Fruit fly (Drosophila melanogaster) whole organism, pupa: ENCODE data around the gene mael.

Experiments used
- EcR ChIP-seq: fragments of 200-800 bp; sonication (Bioruptor generic); optimal IDR thresholded peaks from 3 replicates; lab custom pipeline; 2019; ENCODE audit warnings: missing biosample characterization, missing genetic modification characterization, mild to moderate bottlenecking, moderate library complexity, missing genetic modification reagents
- rn ChIP-seq: fragments of 200-800 bp; sonication (Bioruptor generic); IDR thresholded peaks from 2 replicates; pipeline ENCODE4 v1.3.6; 2022; ENCODE audit warnings: missing biosample characterization, missing genetic modification characterization

DNA sequence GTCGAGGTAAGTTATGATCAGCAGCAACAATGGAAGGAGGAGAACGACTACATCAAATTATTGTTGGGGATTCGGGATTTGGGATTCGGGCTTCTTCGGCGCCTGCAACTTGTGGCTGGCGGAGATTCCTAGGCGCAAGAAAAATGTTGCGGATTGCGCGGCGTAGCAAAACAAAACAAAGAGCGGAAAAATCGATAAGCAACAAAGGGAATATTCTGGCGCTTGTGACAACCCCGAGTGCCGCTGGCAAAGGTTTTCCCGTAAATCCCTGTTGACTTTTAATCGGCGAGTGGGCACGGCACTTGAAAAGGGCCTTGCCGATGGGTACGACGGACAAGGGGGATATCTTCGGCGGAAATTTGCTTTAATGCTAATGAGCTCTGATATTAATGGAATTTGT is 29.0 kb downstream of the mael start:
- TF ChIP-seq EcR (GFP tag; lab: Kevin White, UChicago) (no peak), rn (GFP tag; lab: Robert Waterston, UW) (no peak)
